Worm (Caenorhabditis elegans) whole organism, L4/young adult: ENCODE measurements around the gene lips-15.
"Not testable (repeated sequence)": the region's sequence is repeated elsewhere in the genome, so short reads cannot be mapped to it uniquely, and the experiment has no call there.

Experiments
- W03F9.2 ChIP-seq: fragments of 150-350 bp; optimal IDR thresholded peaks from 2 replicates; lab custom pipeline; 2014; ENCODE audit warnings: missing biosample characterization, missing genetic modification characterization
- dao-5 ChIP-seq: sonication (generic microtip); optimal IDR thresholded peaks from 2 replicates; lab custom pipeline; 2016; ENCODE audit warnings: missing genotype, missing genetic modification characterization, moderate library complexity, missing compliant biosample characterization
- him-1 ChIP-seq: sonication (generic microtip); optimal IDR thresholded peaks from 2 replicates; lab custom pipeline; 2016; ENCODE audit warnings: missing genotype, missing genetic modification reagents, missing genetic modification characterization, missing compliant biosample characterization

lips-15 gene

DNA sequence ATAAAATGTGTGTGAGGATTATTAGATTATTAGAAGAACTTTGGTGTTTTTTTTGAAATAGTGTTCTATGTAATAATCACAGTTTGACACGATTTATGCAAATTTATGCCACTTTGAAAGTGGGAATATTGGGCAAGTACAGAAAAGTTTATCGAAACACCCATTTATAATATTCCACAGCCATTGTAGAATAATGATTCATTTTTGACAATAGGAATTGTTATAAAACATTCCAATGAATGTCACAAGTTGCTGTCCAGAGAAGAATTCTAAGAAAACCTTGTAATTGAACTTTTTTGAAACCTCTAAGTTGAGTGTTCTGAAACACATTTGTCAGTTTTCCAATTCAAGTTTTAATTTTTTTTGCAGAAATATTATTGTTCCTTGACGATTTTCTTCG lies 8.0 kb downstream of the lips-15 start, which contains the start of gene nspe-4:
TSS of gene nspe-4 (plus strand) at position 301 of the 400 bp plus-strand sequence.
- no peak for TF ChIP-seq him-1 (tag; lab: Kevin White, UChicago)
- TF ChIP-seq W03F9.2 (tag; lab: Kevin White, UChicago): no peak
- no peak for TF ChIP-seq dao-5 (tag; lab: Kevin White, UChicago)

DNA sequence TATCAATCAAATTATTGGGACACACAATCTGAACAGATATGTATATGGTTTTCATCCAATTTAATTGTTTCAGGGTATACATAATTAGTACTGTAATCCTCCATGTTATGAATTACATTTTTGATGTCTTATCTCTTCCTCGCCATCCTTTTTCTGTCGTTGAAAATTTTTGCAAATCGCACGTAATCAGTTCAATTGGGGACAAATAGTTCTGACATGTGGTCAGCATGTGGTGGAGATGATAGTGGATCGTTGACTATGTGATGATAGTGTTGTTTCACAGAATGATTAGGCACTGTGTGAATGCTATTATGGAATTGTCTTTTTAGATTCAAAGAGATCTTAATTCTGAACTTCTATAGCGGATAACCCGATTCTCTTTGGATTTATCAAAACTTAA lies 11.2 kb downstream of the lips-15 start:
- TF ChIP-seq dao-5 (tag; lab: Kevin White, UChicago): no peak
- no peak for TF ChIP-seq him-1 (tag; lab: Kevin White, UChicago)
- TF ChIP-seq W03F9.2 (tag; lab: Kevin White, UChicago): no peak

DNA sequence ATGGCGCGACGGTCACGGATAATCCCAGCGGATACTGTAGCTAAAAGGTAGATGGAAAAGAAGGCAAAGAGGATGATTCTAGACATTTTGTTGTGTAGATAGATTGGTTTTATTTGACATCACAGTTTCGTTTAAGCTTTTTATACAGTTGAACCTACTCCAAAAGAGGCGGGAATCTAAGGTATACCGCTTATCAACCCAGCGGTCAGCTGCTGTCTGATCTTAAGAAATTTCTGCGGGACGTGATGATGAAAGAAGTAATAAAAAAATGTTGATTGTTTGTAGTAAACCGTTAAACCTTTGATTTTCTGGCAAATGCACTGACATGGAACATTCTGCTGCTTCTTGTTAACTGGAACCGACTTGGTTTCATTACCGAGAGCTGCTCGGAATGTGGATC lies 11.9 kb downstream of the lips-15 start, which contains the start of gene nspe-6:
TSS of gene nspe-6 (minus strand) at position 101 of the 400 bp plus-strand sequence.
- no peak for TF ChIP-seq him-1 (tag; lab: Kevin White, UChicago)
- TF ChIP-seq W03F9.2 (tag; lab: Kevin White, UChicago): no peak
- TF ChIP-seq dao-5 (tag; lab: Kevin White, UChicago): no peak

DNA sequence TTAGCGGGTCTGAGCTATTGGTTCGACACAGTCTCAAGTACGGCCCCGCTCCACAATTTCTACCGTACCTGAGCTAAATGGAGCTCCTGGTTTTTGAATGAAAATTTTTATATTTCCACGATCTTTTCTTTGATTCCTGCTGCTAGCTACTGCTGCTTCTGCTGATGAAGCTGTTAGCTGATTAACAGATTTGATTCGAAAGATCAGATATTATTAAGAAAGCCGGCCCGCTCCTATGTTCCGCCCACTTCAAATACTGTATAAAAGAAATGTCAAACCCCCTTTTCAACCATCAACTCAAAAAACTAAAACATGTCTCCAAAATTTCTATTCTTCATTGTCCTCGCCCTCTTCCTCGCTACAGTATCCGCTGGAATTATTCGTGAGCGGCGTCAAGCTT lies 13.4 kb downstream of the lips-15 start, which contains the start of gene nspe-3:
TSS of gene nspe-3 (plus strand) at position 301 of the 400 bp plus-strand sequence.
- TF ChIP-seq W03F9.2 (tag; lab: Kevin White, UChicago) (no peak), dao-5 (tag; lab: Kevin White, UChicago) (no peak), him-1 (tag; lab: Kevin White, UChicago) (no peak)

DNA sequence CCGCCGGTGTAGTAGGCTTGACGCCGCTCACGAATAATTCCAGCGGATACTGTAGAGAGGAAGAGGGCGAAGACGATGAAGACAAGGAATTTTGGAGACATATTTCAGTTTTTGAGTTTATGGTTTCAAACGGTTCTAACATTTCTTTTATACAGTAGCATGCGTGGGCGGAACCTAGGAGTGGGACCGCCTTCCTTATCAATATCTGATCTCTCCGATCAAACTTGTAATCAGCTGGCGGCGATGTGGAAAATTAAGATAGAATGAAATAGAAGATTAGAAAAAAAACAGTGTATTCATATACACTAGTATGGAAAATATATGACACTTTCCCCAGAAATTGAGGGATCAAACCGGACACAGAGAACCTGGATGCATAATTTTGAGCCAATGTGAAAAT lies 15.1 kb downstream of the lips-15 start, which contains the start of gene nspe-2:
TSS of gene nspe-2 (minus strand) at position 101 of the 400 bp plus-strand sequence.
- no peak for TF ChIP-seq W03F9.2 (tag; lab: Kevin White, UChicago)
- no peak for TF ChIP-seq him-1 (tag; lab: Kevin White, UChicago)
- TF ChIP-seq dao-5 (tag; lab: Kevin White, UChicago): no peak

DNA sequence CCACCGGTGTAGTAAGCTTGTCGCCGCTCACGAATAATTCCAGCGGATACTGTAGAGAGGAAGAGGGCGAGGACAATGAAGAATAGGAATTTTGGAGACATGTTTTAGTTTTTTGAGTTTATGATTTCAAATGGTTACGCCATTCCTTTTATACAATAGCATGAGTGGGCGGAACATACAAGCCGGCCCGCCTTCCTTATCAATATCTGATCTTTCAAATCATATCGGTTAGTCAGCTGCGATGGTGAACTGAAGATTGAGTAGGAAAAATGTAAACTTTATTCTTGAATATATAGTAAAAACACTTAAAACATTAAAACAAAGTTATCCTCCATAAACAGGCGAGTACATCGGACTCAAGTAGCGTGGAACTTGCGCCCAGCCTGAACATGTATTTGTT lies 16.6 kb downstream of the lips-15 start, which contains the start of gene nspe-1:
TSS of gene nspe-1 (minus strand) at position 101 of the 400 bp plus-strand sequence.
- no peak for TF ChIP-seq W03F9.2 (tag; lab: Kevin White, UChicago)
- no peak for TF ChIP-seq dao-5 (tag; lab: Kevin White, UChicago)
- TF ChIP-seq him-1 (tag; lab: Kevin White, UChicago): no peak

DNA sequence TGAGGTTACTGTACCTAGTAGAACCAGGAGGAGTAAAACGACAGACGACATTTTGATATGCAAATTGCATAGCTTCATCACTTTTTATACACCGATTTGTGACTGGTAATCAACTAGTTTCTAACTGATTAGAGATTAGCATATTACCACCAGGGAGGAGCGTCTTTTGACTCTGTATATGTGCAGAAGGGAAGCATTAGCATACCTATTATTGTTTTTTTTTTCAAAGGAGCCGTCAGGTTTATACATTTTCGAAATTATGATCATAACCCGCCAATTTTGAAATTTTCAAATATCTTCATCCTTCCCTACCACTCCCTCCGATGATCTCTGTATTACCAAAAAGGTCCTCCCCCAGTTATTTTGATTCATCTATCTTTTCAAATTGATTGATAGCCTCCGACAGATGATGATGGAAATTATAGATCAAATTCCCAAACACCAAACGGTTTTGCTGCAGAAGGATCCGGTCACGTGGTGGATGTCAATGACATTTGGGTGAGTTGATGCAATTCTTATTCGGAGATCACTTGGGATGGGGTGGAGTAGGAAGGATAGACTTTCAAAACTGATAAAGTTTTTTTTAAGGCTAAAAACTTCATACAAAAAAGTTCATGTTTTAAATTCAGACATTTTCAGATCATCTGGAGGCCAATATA lies 17.9 kb downstream of the lips-15 start, which contains the start of gene nspe-8:
TSS of gene nspe-8 (minus strand) at position 51 of the 659 bp plus-strand sequence.
- no peak for TF ChIP-seq him-1 (tag; lab: Kevin White, UChicago)
- TF ChIP-seq W03F9.2 (tag; lab: Kevin White, UChicago): no peak
- TF ChIP-seq dao-5 (tag; lab: Kevin White, UChicago): no peak

DNA sequence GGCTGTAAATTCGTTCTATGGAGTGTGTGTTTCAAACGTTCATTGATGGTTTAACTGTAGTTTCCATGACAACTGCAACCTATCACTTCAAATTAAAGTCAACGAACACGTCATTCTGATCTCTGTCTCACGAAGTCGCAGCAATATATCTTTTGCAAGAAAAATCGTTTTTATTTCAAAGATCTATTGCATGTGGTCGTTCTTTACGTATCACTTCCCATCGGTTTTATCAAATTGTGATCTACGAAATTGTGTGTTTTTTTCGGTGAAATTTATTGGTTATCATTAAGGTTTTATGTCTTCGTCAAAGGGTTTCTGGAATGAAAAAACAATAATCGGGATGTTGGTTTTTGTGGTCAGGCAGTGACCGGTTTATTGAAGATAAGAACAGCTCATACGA lies 18.7 kb downstream of the lips-15 start:
- TF ChIP-seq dao-5 (tag; lab: Kevin White, UChicago) (no peak), him-1 (tag; lab: Kevin White, UChicago) (no peak), W03F9.2 (tag; lab: Kevin White, UChicago) (no peak)

DNA sequence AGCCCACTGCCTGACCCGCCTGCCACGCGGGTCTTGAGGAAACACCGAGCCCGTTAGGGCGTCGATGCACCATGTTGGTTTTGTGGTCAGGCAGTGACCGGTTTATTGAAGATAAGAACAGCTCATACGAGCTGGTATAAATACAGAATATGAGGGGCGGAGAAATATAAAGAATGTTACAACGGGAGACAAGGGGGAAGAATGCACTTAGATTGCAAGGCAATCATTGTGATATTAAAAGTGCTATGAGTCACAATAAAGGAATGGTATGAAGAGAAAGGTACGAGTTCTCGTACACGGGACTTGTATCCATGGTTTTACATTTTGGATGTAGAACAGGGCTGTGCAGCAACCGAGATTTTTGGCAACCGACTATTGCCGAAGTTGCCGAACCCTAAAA lies 20.2 kb downstream of the lips-15 start, which contains the start of gene Y38E10A.14:
TSS of gene Y38E10A.14 (minus strand) at position 101 of the 400 bp plus-strand sequence.
- TF ChIP-seq W03F9.2, dao-5, him-1 (tag; lab: Kevin White, UChicago): not testable (repeated sequence)

DNA sequence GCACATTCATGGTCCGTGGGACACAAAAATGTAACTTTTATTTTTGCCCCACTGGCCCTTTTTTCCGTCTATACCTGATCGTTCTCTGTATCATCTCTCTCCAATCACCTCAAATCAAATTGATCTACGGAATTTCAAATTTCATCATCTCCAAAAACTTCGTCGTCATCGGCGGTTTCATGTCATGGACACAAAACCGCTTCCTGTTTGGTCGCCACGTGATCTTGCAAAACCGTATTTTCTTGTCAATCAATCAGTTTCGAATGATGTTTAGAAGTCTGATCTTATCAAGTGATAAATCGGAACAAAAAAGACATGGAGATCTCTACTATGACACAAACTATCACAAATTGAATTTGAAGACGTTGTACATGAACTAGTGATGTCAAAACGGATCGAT lies 21.5 kb downstream of the lips-15 start:
- TF ChIP-seq him-1 (tag; lab: Kevin White, UChicago): no peak
- no peak for TF ChIP-seq W03F9.2 (tag; lab: Kevin White, UChicago)
- no peak for TF ChIP-seq dao-5 (tag; lab: Kevin White, UChicago)

DNA sequence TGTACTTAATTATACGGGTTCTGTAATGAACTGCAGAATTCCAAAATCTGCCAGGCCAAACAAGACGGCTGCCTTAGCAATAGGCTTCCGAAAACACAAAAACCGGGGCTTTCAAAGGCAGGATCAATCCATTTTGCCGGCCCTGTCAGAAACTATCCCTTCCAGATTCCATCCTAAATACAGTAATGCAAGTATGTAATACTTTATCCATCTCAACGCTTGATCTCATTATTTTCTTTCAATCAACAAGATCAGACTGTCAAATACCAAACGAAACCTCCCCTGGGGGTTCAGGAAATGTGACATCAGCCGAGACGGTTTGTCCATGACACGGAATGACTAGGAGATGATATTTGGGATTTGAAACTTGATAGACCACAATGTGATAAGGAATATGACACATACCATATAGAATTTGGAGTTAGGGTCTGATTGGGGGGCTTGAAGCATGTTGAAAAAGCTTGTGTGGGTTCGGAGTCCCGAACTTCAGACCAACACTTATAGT lies 22.0 kb downstream of the lips-15 start:
- TF ChIP-seq W03F9.2 (tag; lab: Kevin White, UChicago) (no peak), him-1 (tag; lab: Kevin White, UChicago) (no peak), dao-5 (tag; lab: Kevin White, UChicago) (no peak)

DNA sequence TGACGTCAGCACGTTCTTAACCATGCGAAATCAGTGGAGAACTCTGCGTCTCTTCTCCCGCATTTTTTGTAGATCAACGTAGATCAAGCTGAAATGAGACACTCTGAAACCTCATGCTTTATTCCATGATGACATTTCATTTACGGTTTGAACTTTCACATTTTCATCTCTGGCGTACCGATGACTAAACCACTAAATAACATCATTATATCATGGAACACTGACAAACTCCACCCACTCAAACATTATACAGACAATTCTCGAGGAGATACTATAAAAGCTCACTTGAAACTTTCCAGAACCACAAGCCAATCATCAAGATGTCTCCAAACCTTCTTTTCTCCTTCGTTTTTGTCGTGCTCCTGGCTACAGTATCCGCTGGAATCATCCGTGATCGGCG lies 22.7 kb downstream of the lips-15 start, which contains the start of gene nspe-7:
TSS of gene nspe-7 (plus strand) at position 301 of the 400 bp plus-strand sequence.
- no peak for TF ChIP-seq him-1 (tag; lab: Kevin White, UChicago)
- no peak for TF ChIP-seq dao-5 (tag; lab: Kevin White, UChicago)
- TF ChIP-seq W03F9.2 (tag; lab: Kevin White, UChicago): no peak

DNA sequence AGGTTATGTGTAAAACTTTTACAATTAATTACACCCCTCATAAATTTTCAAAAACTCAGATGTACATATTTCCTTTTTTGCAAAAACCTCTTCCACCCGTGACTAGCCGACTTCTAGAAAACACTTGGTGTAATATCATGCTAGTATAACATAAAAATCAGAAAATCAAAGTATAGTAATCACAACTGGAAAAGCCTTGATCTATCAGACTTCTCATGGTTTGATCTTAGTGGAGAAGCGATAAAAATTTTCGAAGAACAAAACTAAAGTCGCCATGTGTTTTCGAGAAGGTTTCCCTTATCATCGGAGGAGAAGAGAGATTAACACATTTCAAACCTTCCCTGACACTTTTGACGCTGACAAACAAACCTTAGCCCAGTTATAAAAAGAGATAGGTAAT lies 24.4 kb downstream of the lips-15 start, which contains the start of gene nspe-5:
TSS of gene nspe-5 (plus strand) at position 301 of the 400 bp plus-strand sequence.
- no peak for TF ChIP-seq W03F9.2 (tag; lab: Kevin White, UChicago)
- no peak for TF ChIP-seq dao-5 (tag; lab: Kevin White, UChicago)
- TF ChIP-seq him-1 (tag; lab: Kevin White, UChicago): no peak
